Fruit fly (Drosophila melanogaster): ENCODE data around the gene ATPsynGL.

ATPsynGL gene

DNA sequence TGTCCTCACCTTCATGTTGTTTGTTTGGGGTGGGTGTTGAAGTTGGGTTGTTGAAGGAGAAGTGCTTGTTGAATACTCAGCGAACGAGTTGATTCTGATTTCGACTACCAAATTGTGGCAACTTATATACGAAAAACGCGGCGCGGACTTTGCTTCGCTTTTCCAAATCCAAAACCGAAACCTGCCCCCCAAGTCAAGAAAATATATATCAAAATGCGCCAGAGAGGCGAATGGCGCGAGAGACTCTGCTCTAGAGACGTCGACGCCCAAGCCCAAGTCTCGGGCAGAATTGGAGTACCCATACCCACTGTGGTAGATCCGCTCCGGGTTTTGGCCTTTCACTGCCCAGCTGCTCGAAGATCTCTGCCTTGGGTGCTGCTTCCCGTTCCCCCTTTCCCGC lies 2.3 kb upstream of the ATPsynGL start, which contains the start of gene CG7214:
CG7214 (minus strand) TSS at position 101 of the 400 bp plus-strand sequence.
- no peak for TF ChIP-seq CG17801 (GFP tag; optimal IDR thresholded peaks at IDR 0.05; ENCODE audit: partially characterized antibody)

DNA sequence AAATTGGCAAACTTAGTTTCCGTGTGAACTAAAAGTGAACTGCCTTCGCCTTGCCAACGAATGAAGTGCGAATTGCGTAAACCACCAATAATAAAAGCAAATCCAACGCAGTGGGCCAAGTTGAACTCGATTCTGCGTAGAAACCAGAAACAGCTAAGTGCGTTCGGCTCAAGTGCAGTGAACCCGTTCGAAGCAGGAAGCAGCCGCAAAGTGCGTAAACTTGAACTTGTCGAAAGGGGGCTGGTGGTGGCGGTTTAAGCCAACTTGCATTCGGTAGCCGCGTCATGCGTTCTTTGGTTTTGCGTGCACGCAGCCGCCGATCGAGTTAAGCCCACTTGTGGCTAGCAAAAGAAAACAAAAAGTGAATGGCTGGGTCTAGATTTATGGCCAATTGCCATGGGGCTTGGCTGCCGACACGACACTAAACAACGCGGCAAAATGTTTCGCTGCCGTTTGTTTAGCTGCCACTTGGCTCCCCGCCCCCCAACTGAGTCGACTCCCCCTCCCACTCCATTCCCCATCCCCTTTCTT lies 3.6 kb downstream of the ATPsynGL start:
- no peak for TF ChIP-seq CG17801 (GFP tag; optimal IDR thresholded peaks at IDR 0.05; ENCODE audit: partially characterized antibody)

DNA sequence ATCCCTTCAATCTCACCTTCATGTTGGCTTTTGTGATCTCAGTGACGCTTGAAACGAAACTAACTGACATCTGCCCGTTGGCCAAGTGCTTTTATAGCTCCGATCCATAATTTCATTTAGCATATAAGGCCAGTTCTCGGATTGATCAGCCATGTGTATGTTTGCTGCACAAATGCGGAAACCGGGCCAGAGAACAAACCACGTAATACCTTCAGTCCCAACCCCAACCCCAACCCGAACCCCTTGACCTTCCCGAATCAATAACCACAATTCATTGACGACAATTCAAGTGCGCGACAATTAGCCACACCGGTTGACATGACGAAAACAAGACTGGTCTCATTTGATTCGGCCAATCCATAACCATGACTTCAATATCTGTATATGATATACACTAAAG lies 6.0 kb downstream of the ATPsynGL start, which contains the start of gene CG7203:
CG7203 (minus strand) TSS at position 101 of the 400 bp plus-strand sequence.
- TF ChIP-seq CG17801 (GFP tag; optimal IDR thresholded peaks at IDR 0.05; ENCODE audit: partially characterized antibody): no peak

DNA sequence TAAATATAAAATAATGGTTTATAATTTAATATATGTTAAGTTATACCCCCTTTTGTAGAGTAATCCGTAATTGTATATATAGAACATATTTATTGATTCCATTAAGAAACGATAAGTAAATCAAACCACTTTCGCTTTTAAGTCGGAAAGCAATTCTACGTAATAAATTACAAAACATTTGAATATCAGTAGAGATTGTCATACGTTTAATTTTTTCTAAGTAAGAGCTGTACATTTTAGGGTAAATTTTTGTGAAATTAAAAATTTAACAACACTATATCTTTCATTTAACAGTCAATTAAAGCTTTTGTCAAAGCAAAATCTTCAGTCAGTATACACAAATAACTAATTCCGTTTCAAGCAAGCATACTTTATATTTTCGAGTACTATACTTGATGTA lies 6.8 kb downstream of the ATPsynGL start, which contains the start of gene CG46025:
CG46025 (plus strand) TSS at position 301 of the 400 bp plus-strand sequence.
- no peak for TF ChIP-seq CG17801 (GFP tag; optimal IDR thresholded peaks at IDR 0.05; ENCODE audit: partially characterized antibody)

DNA sequence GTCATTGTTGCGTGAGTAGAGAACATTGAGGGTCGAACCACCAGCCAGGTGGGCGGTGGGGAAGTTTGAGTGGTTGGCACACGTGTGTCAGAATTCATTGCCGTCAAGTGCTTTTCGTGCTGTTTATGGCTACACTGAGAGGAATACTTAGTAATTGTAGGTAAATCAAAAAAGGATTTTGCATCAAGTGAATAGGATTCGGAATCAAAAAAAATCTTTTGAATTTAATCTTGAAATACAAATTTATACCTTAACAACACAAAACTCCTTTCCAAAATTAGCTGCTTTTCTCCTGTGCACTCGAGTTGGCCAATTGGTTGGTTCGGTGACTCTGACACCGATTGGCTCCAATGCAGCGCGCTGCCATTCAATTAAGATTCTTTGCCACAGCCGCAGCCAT lies 7.5 kb downstream of the ATPsynGL start:
- TF ChIP-seq CG17801 (GFP tag; optimal IDR thresholded peaks at IDR 0.05; ENCODE audit: partially characterized antibody): no peak

DNA sequence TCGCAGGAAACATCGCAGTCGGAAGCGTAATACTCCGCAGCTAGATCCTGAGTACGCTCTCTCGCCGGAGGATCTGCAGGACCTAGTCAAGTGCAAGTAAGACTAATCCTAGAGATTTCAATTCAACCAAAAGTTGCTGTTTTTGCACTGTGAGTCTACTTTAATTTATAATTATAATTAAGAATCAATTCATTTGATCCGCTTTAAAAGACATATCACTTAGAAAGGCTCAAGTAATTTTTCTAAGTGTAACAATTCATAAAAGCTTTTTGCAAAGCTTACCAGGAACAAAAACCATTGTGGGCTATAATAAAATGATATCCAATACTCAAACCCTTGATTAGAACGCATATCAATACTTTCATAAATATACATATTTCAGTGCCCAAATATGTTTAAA lies 9.8 kb downstream of the ATPsynGL start:
- no peak for TF ChIP-seq CG17801 (GFP tag; optimal IDR thresholded peaks at IDR 0.05; ENCODE audit: partially characterized antibody)

DNA sequence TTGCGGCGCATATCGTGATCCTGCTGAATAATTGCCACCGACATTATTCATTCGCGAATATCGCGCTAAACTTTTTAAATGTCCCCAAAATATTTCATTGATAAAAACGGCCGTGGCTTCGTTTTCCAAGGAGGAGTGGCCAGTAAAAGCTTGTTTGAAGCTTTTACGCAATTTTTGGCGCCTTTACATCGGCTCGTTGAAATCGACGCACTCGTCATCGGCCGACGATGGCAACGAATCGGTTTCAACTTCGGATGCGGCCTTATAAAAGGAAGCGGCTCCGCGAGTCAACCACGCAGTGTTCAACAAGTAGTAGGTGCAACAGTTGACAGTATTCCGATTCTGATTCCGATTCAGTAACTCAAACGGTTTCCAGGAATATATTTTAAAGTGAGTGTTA lies 20.3 kb downstream of the ATPsynGL start, which contains the start of gene CG7191:
CG7191 (plus strand) TSS at position 301 of the 400 bp plus-strand sequence.
- no peak for TF ChIP-seq CG17801 (GFP tag; optimal IDR thresholded peaks at IDR 0.05; ENCODE audit: partially characterized antibody)

DNA sequence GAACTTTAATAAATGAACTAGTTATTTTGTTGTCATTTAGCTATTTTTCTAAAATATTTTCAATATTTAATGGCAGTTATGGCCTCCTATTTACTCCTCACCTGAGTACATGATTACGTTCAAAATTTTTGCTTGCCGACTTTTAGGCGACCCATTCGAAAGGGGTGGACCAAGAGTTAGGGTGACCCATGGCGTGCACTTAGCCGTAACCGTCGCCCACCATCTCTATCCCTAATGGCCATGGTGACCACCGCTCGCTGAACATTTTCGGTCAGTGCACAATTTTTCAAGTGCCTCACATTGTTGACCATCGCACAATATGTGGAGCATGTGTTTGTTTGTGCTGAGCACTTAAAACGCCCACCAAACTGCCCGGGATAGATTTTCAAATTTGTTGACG lies 24.8 kb downstream of the ATPsynGL start:
- TF ChIP-seq CG17801 (GFP tag; optimal IDR thresholded peaks at IDR 0.05; ENCODE audit: partially characterized antibody): no peak

DNA sequence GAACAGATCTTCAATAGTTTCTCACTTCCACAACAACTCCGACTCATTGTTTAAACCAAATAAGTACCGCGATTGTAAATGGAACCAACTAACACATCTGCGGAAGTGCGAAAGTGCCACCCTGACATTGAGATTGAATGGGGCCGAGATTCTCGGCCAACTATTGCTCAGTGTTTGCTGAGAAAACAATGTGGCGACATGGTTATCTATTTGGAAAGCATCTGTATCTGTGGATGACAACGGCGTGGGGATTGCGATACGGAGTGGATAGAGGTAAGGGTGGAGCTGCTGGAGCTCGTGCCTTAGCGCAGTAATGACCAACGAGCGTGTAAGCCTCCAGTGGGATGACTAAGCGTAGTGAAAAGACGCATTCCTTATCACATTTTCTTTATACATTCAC lies 28.2 kb downstream of the ATPsynGL start:
- TF ChIP-seq CG17801 (GFP tag; optimal IDR thresholded peaks at IDR 0.05; ENCODE audit: partially characterized antibody): no peak

DNA sequence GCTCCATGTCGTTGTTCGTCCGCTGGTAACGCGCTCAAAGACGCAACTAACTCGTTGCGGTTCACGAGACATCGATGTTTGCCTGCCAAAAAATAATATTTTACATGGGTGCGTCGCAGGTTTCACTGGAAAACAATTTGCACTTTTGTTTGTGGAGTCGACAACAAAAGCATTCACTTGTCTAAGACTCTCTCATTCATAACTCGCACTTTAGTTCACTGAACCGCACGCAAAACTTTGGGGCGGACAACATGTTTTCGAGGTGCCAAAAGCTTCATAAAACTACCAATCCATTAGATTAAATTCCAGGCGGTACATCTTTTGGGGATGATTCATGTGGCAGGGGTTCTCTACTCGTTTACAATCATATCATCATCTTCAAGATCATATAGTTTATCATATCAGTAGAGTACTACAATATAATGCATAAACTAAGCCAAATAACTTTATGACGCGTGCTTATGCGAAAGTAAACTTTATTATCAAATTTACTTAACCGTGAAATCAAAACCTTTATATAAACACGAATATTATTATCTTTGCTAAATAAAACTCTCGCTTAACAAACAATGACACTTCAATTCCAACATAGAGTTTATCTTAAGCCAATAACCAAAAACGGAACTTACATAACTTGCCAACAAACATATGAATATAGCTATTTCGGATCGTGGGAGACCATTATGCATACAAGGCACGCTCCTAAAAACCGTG lies 31.1 kb downstream of the ATPsynGL start, which contains the start of gene CG7179:
CG7179 (minus strand) TSS at position 51 of the 714 bp plus-strand sequence.
- no peak for TF ChIP-seq CG17801 (GFP tag; optimal IDR thresholded peaks at IDR 0.05; ENCODE audit: partially characterized antibody)

DNA sequence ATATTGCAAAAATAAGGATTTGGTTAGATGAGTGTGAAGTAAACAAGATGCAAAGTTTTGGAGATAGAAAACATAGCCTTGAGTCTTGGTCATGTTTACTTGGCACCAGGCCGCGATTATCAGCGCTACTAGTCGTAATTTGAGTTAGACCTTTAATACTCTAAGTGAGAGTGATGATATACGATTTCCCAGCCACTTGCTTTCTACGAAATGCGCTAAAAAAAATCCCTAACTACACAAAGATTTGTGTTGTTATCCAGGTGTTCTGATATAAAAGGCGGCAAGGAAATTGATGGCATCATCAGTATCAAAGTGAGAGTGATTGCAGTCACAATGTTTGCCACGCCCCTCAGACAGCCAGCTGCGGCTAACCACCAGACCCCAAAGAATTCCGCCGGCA lies 32.7 kb downstream of the ATPsynGL start, which contains the start of gene Uro:
Uro (plus strand) TSS at position 301 of the 400 bp plus-strand sequence.
- no peak for TF ChIP-seq CG17801 (GFP tag; optimal IDR thresholded peaks at IDR 0.05; ENCODE audit: partially characterized antibody)

DNA sequence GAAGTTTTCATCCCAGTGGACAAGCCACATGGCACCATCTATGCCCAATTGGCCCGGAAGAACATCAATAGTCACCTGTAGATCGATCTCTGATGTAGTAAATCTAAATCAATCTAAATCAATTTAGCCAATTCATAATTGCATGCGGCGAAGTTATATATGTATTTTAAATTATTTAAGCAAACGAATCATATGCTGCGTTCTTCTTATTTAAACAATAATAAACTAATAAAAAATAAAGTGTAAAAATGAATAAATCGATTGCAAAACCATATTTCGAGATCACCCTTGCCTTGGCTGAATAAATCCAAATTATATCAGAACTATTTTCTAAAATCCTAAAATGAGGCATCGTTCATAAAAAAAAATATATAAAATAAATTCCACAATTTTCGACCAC lies 34.1 kb downstream of the ATPsynGL start, which contains the start of gene CG7164:
CG7164 (plus strand) TSS at position 301 of the 400 bp plus-strand sequence.
- no peak for TF ChIP-seq CG17801 (GFP tag; optimal IDR thresholded peaks at IDR 0.05; ENCODE audit: partially characterized antibody)

DNA sequence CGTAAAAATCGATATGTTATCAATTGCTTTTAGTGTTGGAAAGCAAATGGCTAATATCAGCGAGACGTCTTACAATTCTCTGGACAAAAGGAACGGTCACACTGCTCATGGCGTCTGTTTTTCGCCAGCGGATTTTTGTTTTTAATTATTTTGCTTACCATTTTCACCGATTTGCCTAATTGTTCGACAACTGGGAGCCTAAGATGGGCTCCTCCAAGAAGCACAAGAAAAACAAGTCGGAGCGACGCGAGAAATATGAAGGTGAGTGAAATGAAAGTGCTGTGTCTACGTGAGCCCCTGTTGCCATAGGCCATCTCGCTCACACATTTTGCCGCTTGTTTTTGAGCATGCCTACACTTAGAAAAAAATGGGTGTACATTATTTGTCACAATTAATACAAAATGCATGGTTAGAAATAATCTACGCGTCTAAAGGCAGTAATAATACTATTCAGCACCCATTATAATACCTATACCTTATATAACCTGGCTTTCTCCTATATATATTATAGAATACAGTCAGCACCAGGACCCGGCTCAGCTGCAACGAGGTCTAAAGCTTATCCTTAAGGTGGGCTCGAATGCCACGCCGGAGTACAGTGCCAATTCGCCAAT lies 35.8 kb downstream of the ATPsynGL start, which contains the start of gene Brd7-9:
Brd7-9 (plus strand) TSS at position 78 of the 614 bp plus-strand sequence.
- peak; percentile 22 for TF ChIP-seq CG17801 (GFP tag; optimal IDR thresholded peaks at IDR 0.05; ENCODE audit: partially characterized antibody)

DNA sequence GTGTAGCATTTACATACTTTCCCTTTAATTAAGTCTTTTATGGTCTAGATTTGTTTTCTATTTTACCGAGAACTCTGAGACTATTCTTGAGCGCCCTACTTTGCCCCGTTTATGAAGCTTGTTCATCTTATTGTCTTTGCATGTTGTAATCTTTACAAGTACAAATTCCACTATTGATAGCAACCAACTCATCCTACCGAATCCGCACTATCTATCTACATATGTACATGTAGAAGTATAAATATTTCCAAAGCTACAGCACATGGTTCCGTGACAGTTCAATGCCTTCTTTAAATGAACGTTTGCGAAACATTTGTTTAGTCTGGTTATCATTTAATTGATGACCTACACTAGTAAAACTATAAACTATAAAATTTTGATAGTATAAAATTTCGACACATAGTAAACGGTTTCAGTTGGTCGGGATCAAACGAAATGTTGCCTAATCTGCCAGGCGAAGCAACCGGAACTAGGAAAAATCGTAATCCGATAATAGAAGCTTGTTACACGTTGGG lies 41.9 kb downstream of the ATPsynGL start:
- no peak for TF ChIP-seq CG17801 (GFP tag; optimal IDR thresholded peaks at IDR 0.05; ENCODE audit: partially characterized antibody)

DNA sequence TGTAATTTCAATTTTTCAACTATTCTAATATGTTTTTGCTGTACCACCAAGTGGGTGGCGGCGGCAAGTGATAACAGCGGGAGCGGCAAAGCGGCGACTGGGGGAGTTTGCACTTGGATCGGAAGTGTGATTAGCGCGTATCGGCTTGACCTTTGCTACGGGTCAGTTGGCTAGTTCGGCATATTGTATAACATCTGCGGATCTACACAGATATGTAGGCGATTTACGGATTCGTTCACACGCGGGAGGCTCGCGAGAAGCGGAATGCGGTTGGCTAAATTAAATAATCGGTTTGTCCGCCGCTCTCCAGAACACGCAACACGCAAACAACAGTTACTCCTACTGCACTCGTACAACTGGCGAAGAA lies 43.0 kb downstream of the ATPsynGL start:
- TF ChIP-seq CG17801 (GFP tag; optimal IDR thresholded peaks at IDR 0.05; ENCODE audit: partially characterized antibody): no peak
